Fruit fly (Drosophila melanogaster): ENCODE results near the gene CG42570.

Gene CG42570

dm6 chr3L:15728195-15728594 is 10.6 kb downstream of the CG42570 start, which contains the start of gene comm (continued):
- no peak; the same call in 2 of the 3 replicates for TF ChIP-seq CG3726 (GFP tag; IDR thresholded peaks at IDR 0.05)
- TF ChIP-seq HLH54F (GFP tag; optimal IDR thresholded peaks at IDR 0.05): no peak
- TF ChIP-seq Mrtf (GFP tag; IDR thresholded peaks at IDR 0.05): no peak
- no peak; the same call in 1 of the 2 replicates for TF ChIP-seq Adf1 (GFP tag; IDR thresholded peaks at IDR 0.05)
- TF ChIP-seq eve (GFP tag; optimal IDR thresholded peaks at IDR 0.05): no peak
- no peak for TF ChIP-seq CG13123 (GFP tag; optimal IDR thresholded peaks at IDR 0.05)
- no peak for TF ChIP-seq hth (optimal IDR thresholded peaks at IDR 0.05)
- no peak for TF ChIP-seq CG10366 (GFP tag; IDR thresholded peaks at IDR 0.05)
- no peak for TF ChIP-seq NC2β (GFP tag; optimal IDR thresholded peaks at IDR 0.05)
- TF ChIP-seq Dp (GFP tag; optimal IDR thresholded peaks at IDR 0.05): no peak
- no peak for TF ChIP-seq yki (optimal IDR thresholded peaks at IDR 0.05)
- TF ChIP-seq gce (GFP tag; IDR thresholded peaks at IDR 0.05): no peak; the same call in 2 of the 3 replicates
- TF ChIP-seq Trl (optimal IDR thresholded peaks at IDR 0.05): peak; percentile 60 to 70
- TF ChIP-seq Trl (GFP tag; optimal IDR thresholded peaks at IDR 0.05): peak; percentile 38
- TF ChIP-seq croc (GFP tag; conservative IDR thresholded peaks at IDR 0.05): no peak
- peak; percentile 83 for TF ChIP-seq HLHmδ (GFP tag; optimal IDR thresholded peaks at IDR 0.05)
- TF ChIP-seq crp (GFP tag; optimal IDR thresholded peaks at IDR 0.05): no peak
- no peak for TF ChIP-seq CG9817 (tag; optimal IDR thresholded peaks at IDR 0.05)
- 0 out of 2 replicates have a peak, but pooled peaks have one; percentile 16 for TF ChIP-seq CG4360 (GFP tag; IDR thresholded peaks at IDR 0.05)
- no peak for TF ChIP-seq CG15696 (tag; optimal IDR thresholded peaks at IDR 0.05)
- peak; percentile 45 for TF ChIP-seq scrt (GFP tag; optimal IDR thresholded peaks at IDR 0.05)
- peak; percentile 48 for TF ChIP-seq CG11696 (GFP tag; IDR thresholded peaks at IDR 0.05)
- TF ChIP-seq wdn (GFP tag; IDR thresholded peaks at IDR 0.05): 0 out of 2 replicates have a peak, but pooled peaks have one; percentile 22
- TF ChIP-seq CG7357 (GFP tag; IDR thresholded peaks at IDR 0.05): no peak
- no peak for TF ChIP-seq Xbp1 (GFP tag; optimal IDR thresholded peaks at IDR 0.05)
- no peak for TF ChIP-seq CG13775 (GFP tag; optimal IDR thresholded peaks at IDR 0.05)
- TF ChIP-seq bsh (GFP tag; optimal IDR thresholded peaks at IDR 0.05): peak in 1 of 2 experiments; percentile 8
- no peak for TF ChIP-seq unc-4 (GFP tag; IDR thresholded peaks at IDR 0.05; ENCODE audit: partially characterized antibody)
- TF ChIP-seq crol (GFP tag; IDR thresholded peaks at IDR 0.05): no peak; the same call in 1 of the 2 replicates
- TF ChIP-seq Dll (GFP tag; IDR thresholded peaks at IDR 0.05; ENCODE audit: partially characterized antibody): peak; percentile 46; the same call in 1 of the 4 replicates
- TF ChIP-seq CG8359 (GFP tag; optimal IDR thresholded peaks at IDR 0.05; ENCODE audit: borderline replicate concordance): no peak
- TF ChIP-seq CG15479 (GFP tag; optimal IDR thresholded peaks at IDR 0.05): no peak
- 0 out of 2 replicates have a peak, but pooled peaks have one; percentile 16 for TF ChIP-seq NFAT (GFP tag; IDR thresholded peaks at IDR 0.05)
- TF ChIP-seq Mes4 (GFP tag; optimal IDR thresholded peaks at IDR 0.05): no peak
- TF ChIP-seq CG12391 (tag; optimal IDR thresholded peaks at IDR 0.05): peak; percentile 10
- TF ChIP-seq tgo (GFP tag; IDR thresholded peaks at IDR 0.05): no peak
- no peak for TF ChIP-seq slou (GFP tag; optimal IDR thresholded peaks at IDR 0.05)
- no peak for TF ChIP-seq CG6254 (GFP tag; optimal IDR thresholded peaks at IDR 0.05)
- TF ChIP-seq Side (GFP tag; optimal IDR thresholded peaks at IDR 0.05): peak; percentile 3
- no peak for TF ChIP-seq CG18011 (GFP tag; optimal IDR thresholded peaks at IDR 0.05)
- TF ChIP-seq CG8290 (GFP tag; optimal IDR thresholded peaks at IDR 0.05): no peak
- TF ChIP-seq CG8290 (tag; optimal IDR thresholded peaks at IDR 0.05): peak in 1 of 2 experiments; percentile 60
- TF ChIP-seq CG11456 (GFP tag; IDR thresholded peaks at IDR 0.05): peak; percentile 71; the same call in 2 of the 3 replicates
- TF ChIP-seq PHDP (tag; optimal IDR thresholded peaks at IDR 0.05): peak; percentile 38
- TF ChIP-seq BtbVII (GFP tag; optimal IDR thresholded peaks at IDR 0.05): peak; percentile 5
- no peak for TF ChIP-seq CG14441 (GFP tag; IDR thresholded peaks at IDR 0.05)
- no peak for TF ChIP-seq ken (GFP tag; IDR thresholded peaks at IDR 0.05)
- TF ChIP-seq luna (GFP tag; optimal IDR thresholded peaks at IDR 0.05): no peak
- no peak for TF ChIP-seq nau (GFP tag; optimal IDR thresholded peaks at IDR 0.05)
- no peak for TF ChIP-seq CG12219 (GFP tag; optimal IDR thresholded peaks at IDR 0.05)
- no peak for TF ChIP-seq Hr39 (optimal IDR thresholded peaks at IDR 0.05)
- TF ChIP-seq CG17829 (tag; optimal IDR thresholded peaks at IDR 0.05): peak; percentile 91
- no peak for TF ChIP-seq CG43689 (GFP tag; IDR thresholded peaks at IDR 0.05)
